Worm (Caenorhabditis elegans): ENCODE results near the gene C09B9.1.

DNA sequence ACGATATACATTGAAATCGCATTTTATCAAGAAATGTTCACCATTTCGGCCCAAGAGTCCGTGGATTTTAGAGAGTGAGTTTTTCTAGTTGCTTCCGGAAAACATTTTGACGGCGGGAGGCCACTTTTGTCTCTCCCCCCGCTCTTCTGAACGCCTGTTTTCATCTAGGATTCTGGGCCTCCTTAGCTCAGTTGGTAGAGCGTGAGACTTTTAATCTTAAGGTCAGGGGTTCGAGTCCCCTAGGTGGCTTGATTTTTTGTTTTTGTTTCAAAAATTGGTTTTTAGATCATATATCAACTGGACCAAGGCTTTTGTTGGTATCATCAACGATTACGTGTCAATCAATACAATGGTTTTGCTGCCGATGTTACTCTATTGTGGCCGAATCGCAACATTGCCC lies 1.2 kb downstream of the C09B9.1 start:
- TF ChIP-seq ref-1 (GFP tag; conservative IDR thresholded peaks at IDR 0.05) (no peak; the same call in 1 of the 2 replicates), ztf-29 (GFP tag; IDR thresholded peaks at IDR 0.05) (no peak), med-1 (GFP tag; optimal IDR thresholded peaks at IDR 0.05; ENCODE audit: insufficient read depth) (peak; percentile 52), cog-1 (tag; optimal IDR thresholded peaks at IDR 0.05) (no peak), tab-1 (GFP tag; IDR thresholded peaks at IDR 0.05) (peak; percentile 80; the same call in 1 of the 2 replicates), flt-1 (GFP tag; IDR thresholded peaks at IDR 0.05) (peak; percentile 85), klf-2 (GFP tag; conservative IDR thresholded peaks at IDR 0.05) (no peak)
